Worm (Caenorhabditis elegans) whole organism, late embryonic: ENCODE data around the gene tatn-1.

Source experiments
- C08G9.2 ChIP-seq: sonication (generic microtip); optimal IDR thresholded peaks from 2 replicates; lab custom pipeline; 2016; ENCODE audit warnings: mild to moderate bottlenecking, missing genetic modification characterization, moderate library complexity, missing compliant biosample characterization
- C38D4.7 ChIP-seq: fragments of 200-800 bp; sonication (Bioruptor generic); optimal IDR thresholded peaks from 2 replicates; lab custom pipeline; 2018; ENCODE audit warnings: mild to moderate bottlenecking, missing genetic modification characterization, moderate library complexity, missing compliant biosample characterization
- F13H6.1 ChIP-seq: sonication (generic microtip); optimal IDR thresholded peaks from 2 replicates; lab custom pipeline; 2016; ENCODE audit warnings: missing genetic modification characterization, missing compliant biosample characterization
- K09A11.1 ChIP-seq: sonication (generic microtip); optimal IDR thresholded peaks from 2 replicates; lab custom pipeline; 2017; ENCODE audit warnings: antibody characterized with exemption, mild to moderate bottlenecking, missing genetic modification characterization, missing compliant biosample characterization; ENCODE audit not compliant: insufficient read depth
- T23F11.4 ChIP-seq: fragments of 200-800 bp; sonication (Bioruptor generic); optimal IDR thresholded peaks from 2 replicates; lab custom pipeline; 2018; ENCODE audit warnings: mild to moderate bottlenecking, missing genetic modification characterization, missing compliant biosample characterization
- ahr-1 ChIP-seq: sonication (generic microtip); optimal IDR thresholded peaks from 2 replicates; lab custom pipeline; 2016; ENCODE audit warnings: missing genetic modification characterization, missing compliant biosample characterization
- ceh-18 ChIP-seq: sonication (generic microtip); optimal IDR thresholded peaks from 2 replicates; lab custom pipeline; 2016; ENCODE audit warnings: missing genetic modification characterization, missing compliant biosample characterization
- ceh-19 ChIP-seq: fragments of 200-800 bp; sonication (Bioruptor generic); optimal IDR thresholded peaks from 2 replicates; lab custom pipeline; 2018; ENCODE audit warnings: mild to moderate bottlenecking, missing genetic modification characterization, missing compliant biosample characterization
- ceh-2 ChIP-seq: sonication (generic microtip); optimal IDR thresholded peaks from 2 replicates; lab custom pipeline; 2016; ENCODE audit warnings: missing genotype, missing genetic modification characterization, missing compliant biosample characterization
- ceh-24 ChIP-seq: sonication (generic microtip); optimal IDR thresholded peaks from 2 replicates; lab custom pipeline; 2016; ENCODE audit warnings: mild to moderate bottlenecking, missing genetic modification characterization, missing compliant biosample characterization
- ceh-30 ChIP-seq: fragments of 150-350 bp; optimal IDR thresholded peaks from 2 replicates; lab custom pipeline; 2014; ENCODE audit warnings: missing biosample characterization, missing genetic modification characterization
- ceh-31 ChIP-seq: sonication (generic microtip); optimal IDR thresholded peaks from 2 replicates; lab custom pipeline; 2016; ENCODE audit warnings: missing genetic modification characterization, missing compliant biosample characterization
- ceh-34 ChIP-seq: sonication (generic microtip); optimal IDR thresholded peaks from 2 replicates; lab custom pipeline; 2016; ENCODE audit warnings: mild to moderate bottlenecking, missing genetic modification characterization, missing compliant biosample characterization
- ceh-48 ChIP-seq: sonication (generic microtip); optimal IDR thresholded peaks from 2 replicates; lab custom pipeline; 2016; ENCODE audit warnings: missing genetic modification characterization, inconsistent platforms, missing compliant biosample characterization
- ceh-6 ChIP-seq: fragments of 200-800 bp; sonication (Bioruptor generic); optimal IDR thresholded peaks from 2 replicates; lab custom pipeline; 2018; ENCODE audit warnings: mild to moderate bottlenecking, missing genetic modification characterization, missing compliant biosample characterization
- che-1 ChIP-seq: sonication (generic microtip); optimal IDR thresholded peaks from 2 replicates; lab custom pipeline; 2016; ENCODE audit warnings: mild to moderate bottlenecking, missing genetic modification characterization, missing compliant biosample characterization
- dmd-4 ChIP-seq: sonication (generic microtip); optimal IDR thresholded peaks from 2 replicates; lab custom pipeline; 2016; ENCODE audit warnings: borderline replicate concordance, missing genetic modification characterization, missing compliant biosample characterization
- dve-1 ChIP-seq: sonication (generic microtip); optimal IDR thresholded peaks from 2 replicates; lab custom pipeline; 2017; ENCODE audit warnings: antibody characterized with exemption, mild to moderate bottlenecking, missing genetic modification characterization, missing compliant biosample characterization
- elt-2 ChIP-seq: sonication (generic microtip); optimal IDR thresholded peaks from 2 replicates; lab custom pipeline; 2016; ENCODE audit warnings: missing genetic modification reagents, missing genetic modification characterization, missing compliant biosample characterization
- elt-4 ChIP-seq: sonication (generic microtip); optimal IDR thresholded peaks from 2 replicates; lab custom pipeline; 2016; ENCODE audit warnings: missing genetic modification characterization, missing compliant biosample characterization
- eyg-1 ChIP-seq: sonication (generic microtip); optimal IDR thresholded peaks from 2 replicates; lab custom pipeline; 2016; ENCODE audit warnings: missing genotype, missing genetic modification characterization, missing compliant biosample characterization
- fax-1 ChIP-seq: sonication (generic microtip); optimal IDR thresholded peaks from 2 replicates; lab custom pipeline; 2016; ENCODE audit warnings: missing genotype, missing genetic modification characterization, missing compliant biosample characterization
- gmeb-2 ChIP-seq: sonication (generic microtip); optimal IDR thresholded peaks from 2 replicates; lab custom pipeline; 2016; ENCODE audit warnings: missing genetic modification characterization, inconsistent platforms, missing compliant biosample characterization
- hlh-15 ChIP-seq: sonication (generic microtip); optimal IDR thresholded peaks from 2 replicates; lab custom pipeline; 2016; ENCODE audit warnings: missing genetic modification characterization, missing compliant biosample characterization
- hlh-30 ChIP-seq: sonication (generic microtip); optimal IDR thresholded peaks from 2 replicates; lab custom pipeline; 2017; ENCODE audit warnings: antibody characterized with exemption, missing genetic modification characterization, missing compliant biosample characterization; ENCODE audit not compliant: insufficient read depth
- hlh-6 ChIP-seq: sonication (generic microtip); optimal IDR thresholded peaks from 2 replicates; lab custom pipeline; 2016; ENCODE audit warnings: missing genotype, missing genetic modification characterization, missing compliant biosample characterization
- hlh-8 ChIP-seq: sonication (generic microtip); optimal IDR thresholded peaks from 2 replicates; lab custom pipeline; 2016; ENCODE audit warnings: missing genotype, missing genetic modification characterization, missing compliant biosample characterization
- lin-11 ChIP-seq: fragments of 200-800 bp; sonication (Bioruptor generic); optimal IDR thresholded peaks from 2 replicates; lab custom pipeline; 2018; ENCODE audit warnings: mild to moderate bottlenecking, missing genetic modification characterization, missing compliant biosample characterization
- mec-3 ChIP-seq: sonication (generic microtip); optimal IDR thresholded peaks from 2 replicates; lab custom pipeline; 2016; ENCODE audit warnings: borderline replicate concordance, missing genetic modification characterization, missing compliant biosample characterization
- nfya-1 ChIP-seq: sonication (generic microtip); optimal IDR thresholded peaks from 2 replicates; lab custom pipeline; 2017; ENCODE audit warnings: missing genetic modification characterization, mild to moderate bottlenecking, missing compliant biosample characterization, antibody characterized with exemption, moderate library complexity
- nhr-11 ChIP-seq: fragments of 150-350 bp; optimal IDR thresholded peaks from 2 replicates; lab custom pipeline; 2014; ENCODE audit warnings: missing biosample characterization, missing genetic modification characterization
- nhr-232 ChIP-seq: sonication (generic microtip); optimal IDR thresholded peaks from 2 replicates; lab custom pipeline; 2016; ENCODE audit warnings: missing genetic modification characterization, missing compliant biosample characterization
- npax-4 ChIP-seq: sonication (generic microtip); optimal IDR thresholded peaks from 2 replicates; lab custom pipeline; 2016; ENCODE audit warnings: missing genetic modification characterization, missing compliant biosample characterization
- odd-2 ChIP-seq: sonication (generic microtip); optimal IDR thresholded peaks from 2 replicates; lab custom pipeline; 2017; ENCODE audit warnings: antibody characterized with exemption, mild to moderate bottlenecking, missing genetic modification characterization, missing compliant biosample characterization
- pag-3 ChIP-seq: sonication (generic microtip); optimal IDR thresholded peaks from 2 replicates; lab custom pipeline; 2016; ENCODE audit warnings: missing compliant biosample characterization, missing genetic modification characterization, borderline replicate concordance
- pat-9 ChIP-seq: fragments of 200-800 bp; sonication (Bioruptor generic); optimal IDR thresholded peaks from 2 replicates; lab custom pipeline; 2018; ENCODE audit warnings: mild to moderate bottlenecking, missing genetic modification characterization, moderate library complexity, missing compliant biosample characterization
- pax-1 ChIP-seq: fragments of 150-350 bp; optimal IDR thresholded peaks from 2 replicates; lab custom pipeline; 2014; ENCODE audit warnings: missing biosample characterization, missing genetic modification characterization
- pha-4 ChIP-seq: fragments of 150-350 bp; optimal IDR thresholded peaks from 2 replicates; lab custom pipeline; 2018; ENCODE audit warnings: missing biosample characterization, missing genetic modification reagents, missing genetic modification characterization
- pros-1 ChIP-seq: fragments of 150-350 bp; optimal IDR thresholded peaks from 2 replicates; lab custom pipeline; 2014; ENCODE audit warnings: missing biosample characterization, missing genetic modification reagents, missing genetic modification characterization
- ref-2 ChIP-seq: sonication (generic microtip); optimal IDR thresholded peaks from 2 replicates; lab custom pipeline; 2016; ENCODE audit warnings: missing genetic modification characterization, missing compliant biosample characterization
- sdc-2 ChIP-seq: sonication (generic microtip); optimal IDR thresholded peaks from 2 replicates; lab custom pipeline; 2016; ENCODE audit warnings: missing genotype, missing genetic modification characterization, missing compliant biosample characterization
- sox-2 ChIP-seq: fragments of 200-800 bp; sonication (Bioruptor generic); IDR thresholded peaks from 2 replicates; pipeline ENCODE4 v1.3.6; 2022; ENCODE audit warnings: missing genetic modification reagents, missing genetic modification characterization, missing compliant biosample characterization
- syd-9 ChIP-seq: sonication (generic microtip); optimal IDR thresholded peaks from 2 replicates; lab custom pipeline; 2016; ENCODE audit warnings: mild to moderate bottlenecking, missing genetic modification characterization, moderate library complexity, missing compliant biosample characterization
- tbx-2 ChIP-seq: sonication (generic microtip); optimal IDR thresholded peaks from 2 replicates; lab custom pipeline; 2016; ENCODE audit warnings: missing genetic modification characterization, missing compliant biosample characterization
- ttx-3 ChIP-seq: sonication (generic microtip); optimal IDR thresholded peaks from 2 replicates; lab custom pipeline; 2016; ENCODE audit warnings: missing genetic modification reagents, missing genetic modification characterization, missing compliant biosample characterization
- unc-42 ChIP-seq: sonication (generic microtip); optimal IDR thresholded peaks from 2 replicates; lab custom pipeline; 2016; ENCODE audit warnings: missing genotype, missing genetic modification characterization, missing compliant biosample characterization
- unc-55 ChIP-seq: sonication (generic microtip); optimal IDR thresholded peaks from 2 replicates; lab custom pipeline; 2017; ENCODE audit warnings: missing biosample characterization, missing genetic modification reagents, missing genetic modification characterization
- unc-86 ChIP-seq: sonication (generic microtip); optimal IDR thresholded peaks from 2 replicates; lab custom pipeline; 2016; ENCODE audit warnings: missing genetic modification characterization, missing compliant biosample characterization
- ztf-16 ChIP-seq: sonication (generic microtip); optimal IDR thresholded peaks from 2 replicates; lab custom pipeline; 2017; ENCODE audit warnings: missing genetic modification characterization, missing compliant biosample characterization

tatn-1 gene

DNA sequence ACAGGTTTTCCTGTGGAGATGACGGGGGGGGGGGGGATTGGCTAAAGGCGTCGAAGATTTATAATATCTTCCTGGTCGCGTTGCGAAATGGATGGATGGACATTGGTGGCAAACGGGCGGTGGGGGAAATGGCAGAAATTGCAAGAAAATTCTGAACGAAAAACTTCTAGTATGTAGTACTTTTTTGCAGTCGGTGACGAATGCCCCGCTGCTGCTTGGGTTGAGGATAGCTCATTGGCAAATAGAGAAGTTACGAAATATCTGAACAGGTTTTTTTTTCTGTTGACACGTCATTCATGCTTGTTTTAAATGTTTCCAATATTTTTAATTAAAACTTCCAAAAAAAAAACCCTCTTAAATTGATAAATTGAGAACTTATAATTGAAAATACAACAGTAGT lies 28.7 kb downstream of the tatn-1 start:
- TF ChIP-seq gmeb-2 (tag; lab: Kevin White, UChicago), result no peak
- TF ChIP-seq npax-4 (tag; lab: Kevin White, UChicago), result no peak
- no peak for TF ChIP-seq mec-3 (tag; lab: Kevin White, UChicago)
- no peak for TF ChIP-seq ttx-3 (tag; lab: Kevin White, UChicago)
- no peak for TF ChIP-seq nfya-1 (tag; lab: Kevin White, UChicago)
- TF ChIP-seq hlh-15, result no peak
- no peak for TF ChIP-seq pax-1
- TF ChIP-seq syd-9 (tag; lab: Kevin White, UChicago), result no peak
- no peak for TF ChIP-seq K09A11.1
- TF ChIP-seq eyg-1 (tag; lab: Kevin White, UChicago), result no peak
- no peak for TF ChIP-seq pat-9
- TF ChIP-seq unc-55, result no peak
- no peak for TF ChIP-seq ceh-31 (tag; lab: Kevin White, UChicago)
- no peak for TF ChIP-seq unc-86 (tag; lab: Kevin White, UChicago)

DNA sequence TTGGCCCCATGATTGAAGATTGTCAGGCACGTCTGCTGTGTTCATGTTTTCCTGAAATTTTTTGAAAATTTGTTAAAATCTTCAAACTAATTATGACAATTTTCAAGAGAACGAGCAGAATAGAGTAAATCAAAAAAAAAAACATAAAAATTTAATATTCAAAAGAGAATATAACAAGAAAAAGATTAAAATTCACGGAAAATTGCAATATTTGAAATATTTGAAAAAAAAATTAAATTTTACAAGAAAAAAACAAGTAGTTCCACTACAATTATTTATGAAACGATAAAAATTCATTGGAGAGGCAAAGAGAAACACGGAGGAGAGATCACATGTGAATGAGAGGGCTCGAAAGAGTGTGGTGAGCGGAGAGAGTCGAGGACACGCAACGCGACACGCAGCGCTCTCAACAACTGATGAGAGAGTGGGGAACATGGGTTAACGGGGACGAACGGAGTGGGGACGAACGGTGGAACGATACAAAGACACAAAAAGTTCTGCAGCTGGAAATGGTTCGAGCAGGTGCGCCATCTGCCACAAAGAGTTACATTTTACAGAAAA lies 33.8 kb downstream of the tatn-1 start, which contains the start of gene mbk-1:
TSS of gene mbk-1 (minus strand) at position 51 of the 561 bp plus-strand sequence.
- TF ChIP-seq F13H6.1 (tag; lab: Kevin White, UChicago) (no peak), elt-4 (tag; lab: Kevin White, UChicago) (no peak), gmeb-2 (tag; lab: Kevin White, UChicago) (no peak), pros-1 (tag; lab: Kevin White, UChicago) (no peak), ceh-6 (GFP tag; lab: Kevin White, UChicago) (no peak), ceh-24 (no peak), elt-2 (peak; percentile 11), ceh-30 (no peak), pax-1 (no peak), dmd-4 (tag; lab: Kevin White, UChicago) (no peak), hlh-6 (no peak), unc-55 (peak; percentile 78), nhr-232 (tag; lab: Kevin White, UChicago) (no peak), dve-1 (tag; lab: Kevin White, UChicago) (no peak), pat-9 (no peak), hlh-30 (tag; lab: Kevin White, UChicago) (peak; percentile 93), pha-4 (no peak), ceh-19 (no peak), ceh-34 (peak; percentile 65), nhr-11 (tag; lab: Kevin White, UChicago) (no peak), nfya-1 (tag; lab: Kevin White, UChicago) (peak; percentile 75), lin-11 (no peak), hlh-8 (tag; lab: Kevin White, UChicago) (peak; percentile 0), ceh-31 (tag; lab: Kevin White, UChicago) (peak; percentile 52), K09A11.1 (no peak), che-1 (no peak), hlh-15 (no peak), tbx-2 (tag; lab: Kevin White, UChicago) (peak; percentile 67), odd-2 (tag; lab: Kevin White, UChicago) (no peak), sox-2 (GFP tag; lab: Robert Waterston, UW) (no peak), C08G9.2 (tag; lab: Kevin White, UChicago) (no peak), unc-86 (tag; lab: Kevin White, UChicago) (no peak), syd-9 (tag; lab: Kevin White, UChicago) (peak; percentile 8), ztf-16 (no peak), ref-2 (tag; lab: Kevin White, UChicago) (no peak), fax-1 (tag; lab: Kevin White, UChicago) (no peak), unc-42 (peak; percentile 28), ceh-2 (peak; percentile 40), eyg-1 (tag; lab: Kevin White, UChicago) (no peak), ceh-48 (tag; lab: Kevin White, UChicago) (no peak), T23F11.4 (GFP tag; lab: Kevin White, UChicago) (no peak), sdc-2 (tag; lab: Kevin White, UChicago) (peak; percentile 76), ceh-18 (tag; lab: Kevin White, UChicago) (peak; percentile 38), ahr-1 (tag; lab: Kevin White, UChicago) (no peak), pag-3 (no peak), C38D4.7 (GFP tag; lab: Kevin White, UChicago) (no peak)
